Fruit fly (Drosophila melanogaster): ENCODE measurements around the gene Cnep1r2.

The Cnep1r2 gene

DNA sequence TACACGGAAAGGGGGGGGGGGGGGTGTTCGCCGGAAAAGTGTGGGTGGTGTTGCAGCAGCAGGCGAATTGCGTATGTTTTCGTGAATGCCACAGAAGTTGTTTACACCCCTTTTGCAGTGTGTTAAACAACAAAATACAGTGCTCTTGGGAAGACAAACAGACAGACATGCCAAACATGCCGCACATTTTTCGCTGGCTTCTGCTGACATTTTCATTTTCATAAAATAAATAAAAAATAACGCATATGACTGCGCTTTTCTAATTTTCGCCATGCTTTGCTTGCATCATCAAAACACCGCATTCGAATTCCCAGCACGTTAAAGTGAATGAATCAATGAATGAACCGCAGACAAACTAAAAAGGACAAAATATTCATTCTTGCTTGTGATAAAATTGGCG, 13.3 kb downstream of the Cnep1r2 start:
- TF ChIP-seq CG4496 (GFP tag; IDR thresholded peaks at IDR 0.05) (no peak), CG12605 (GFP tag; IDR thresholded peaks at IDR 0.05) (no peak), Pif1A (GFP tag; optimal IDR thresholded peaks at IDR 0.05) (no peak), CG8301 (tag; optimal IDR thresholded peaks at IDR 0.05) (no peak), D1 (tag; optimal IDR thresholded peaks at IDR 0.05) (no peak), gl (tag; optimal IDR thresholded peaks at IDR 0.05) (no peak), CG14655 (GFP tag; optimal IDR thresholded peaks at IDR 0.05) (no peak), CG15710 (tag; optimal IDR thresholded peaks at IDR 0.05) (no peak), fd96Ca (GFP tag; IDR thresholded peaks at IDR 0.05) (no peak), EcR (GFP tag; optimal IDR thresholded peaks at IDR 0.05) (no peak), Pif1B (GFP tag; optimal IDR thresholded peaks at IDR 0.05) (no peak), CG34367 (tag; optimal IDR thresholded peaks at IDR 0.05) (no peak), CG17806 (tag; optimal IDR thresholded peaks at IDR 0.05) (no peak), CG32121 (GFP tag; IDR thresholded peaks at IDR 0.05) (no peak), Snoo (tag; optimal IDR thresholded peaks at IDR 0.05) (no peak), CG10348 (GFP tag; IDR thresholded peaks at IDR 0.05) (no peak), CG8159 (tag; optimal IDR thresholded peaks at IDR 0.05) (no peak)

DNA sequence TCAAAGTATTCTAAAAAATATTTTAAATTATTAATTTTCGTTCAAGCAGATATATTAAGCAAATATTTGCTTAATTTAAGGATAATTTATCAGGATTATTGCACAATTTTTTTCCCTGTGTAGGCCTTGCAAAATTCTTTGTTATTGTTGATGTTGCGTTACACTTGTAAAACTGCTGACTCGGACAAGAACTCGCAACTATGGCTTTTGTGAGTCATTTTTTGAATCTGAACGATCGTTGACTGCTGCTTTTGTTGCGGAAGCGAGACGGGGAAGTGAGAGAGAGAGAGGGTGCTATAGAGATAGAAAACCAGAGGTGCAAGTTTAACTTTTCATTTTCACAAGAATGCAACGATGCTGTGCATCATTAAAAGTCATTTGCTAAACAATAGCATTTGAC, 14.5 kb downstream of the Cnep1r2 start:
- TF ChIP-seq CG8159 (tag; optimal IDR thresholded peaks at IDR 0.05) (peak; percentile 16), CG17806 (tag; optimal IDR thresholded peaks at IDR 0.05) (no peak), Snoo (tag; optimal IDR thresholded peaks at IDR 0.05) (no peak), EcR (GFP tag; optimal IDR thresholded peaks at IDR 0.05) (peak; percentile 48)

DNA sequence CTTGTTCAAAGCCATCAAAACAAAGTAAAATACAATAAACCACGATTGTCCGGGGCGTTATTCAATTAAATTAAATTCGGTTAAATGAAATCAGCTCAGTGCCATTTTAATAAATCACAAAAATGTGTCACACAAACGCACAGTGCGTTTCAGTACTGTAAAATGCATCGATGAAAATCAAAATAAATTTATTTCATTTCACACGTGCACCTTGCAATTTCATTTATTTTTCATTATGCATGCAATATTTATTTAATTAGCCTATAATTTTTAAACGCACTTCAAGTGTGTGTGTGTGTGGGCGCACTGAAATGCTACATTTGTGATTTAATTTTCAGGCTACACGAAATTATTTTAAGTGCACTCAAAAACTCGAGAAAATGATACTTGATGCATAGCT, 16.5 kb downstream of the Cnep1r2 start:
- TF ChIP-seq CG13204 (GFP tag; optimal IDR thresholded peaks at IDR 0.05), result no peak
- no peak for TF ChIP-seq rn (GFP tag; IDR thresholded peaks at IDR 0.05)
- TF ChIP-seq CG4496 (GFP tag; IDR thresholded peaks at IDR 0.05), result no peak
- TF ChIP-seq gl (tag; optimal IDR thresholded peaks at IDR 0.05), result no peak
- TF ChIP-seq CG17806 (tag; optimal IDR thresholded peaks at IDR 0.05), result no peak
- no peak for TF ChIP-seq fd96Ca (GFP tag; IDR thresholded peaks at IDR 0.05)
- TF ChIP-seq CG34367 (tag; optimal IDR thresholded peaks at IDR 0.05), result no peak
- TF ChIP-seq CG8159 (tag; optimal IDR thresholded peaks at IDR 0.05), result no peak
- TF ChIP-seq CG10348 (GFP tag; IDR thresholded peaks at IDR 0.05), result no peak
- TF ChIP-seq Pif1B (GFP tag; optimal IDR thresholded peaks at IDR 0.05), result no peak
- TF ChIP-seq CG12605 (GFP tag; IDR thresholded peaks at IDR 0.05), result no peak
- TF ChIP-seq D1 (tag; optimal IDR thresholded peaks at IDR 0.05), result no peak
- TF ChIP-seq EcR (GFP tag; optimal IDR thresholded peaks at IDR 0.05), result no peak

DNA sequence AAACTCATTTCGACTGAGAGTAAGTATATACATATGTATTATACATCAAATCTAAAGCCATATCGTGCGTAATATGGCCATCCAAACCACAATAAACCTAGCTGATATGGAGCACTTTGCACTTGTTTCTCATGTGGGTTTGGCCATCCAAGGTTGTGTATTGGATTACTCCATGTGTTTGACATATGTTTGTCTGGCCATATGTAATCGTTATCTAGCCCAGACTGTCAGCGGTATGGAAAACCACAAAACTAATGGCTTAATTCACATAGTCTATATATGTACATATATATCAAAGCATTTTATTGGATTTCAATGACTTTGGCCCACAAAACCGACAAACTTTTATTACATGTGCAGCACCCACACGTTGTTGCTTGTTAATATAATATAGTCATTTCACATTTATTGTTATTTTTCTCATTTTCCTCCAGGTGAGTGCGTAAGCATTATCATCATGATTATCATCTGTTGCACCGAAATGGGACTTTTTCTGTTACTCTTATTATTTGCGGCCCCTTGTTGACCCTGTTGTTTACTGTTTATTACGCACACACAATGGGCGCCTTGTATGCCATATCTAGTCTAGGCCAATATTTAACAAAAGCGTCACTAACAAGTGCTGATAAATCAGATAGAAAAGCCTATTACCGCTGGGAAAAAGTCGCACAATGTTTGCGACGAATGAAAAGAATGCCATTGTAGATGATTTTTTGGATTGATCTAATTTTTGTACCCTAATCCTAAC, 18.7 kb downstream of the Cnep1r2 start:
- TF ChIP-seq CG10348 (GFP tag; IDR thresholded peaks at IDR 0.05) (no peak), EcR (GFP tag; optimal IDR thresholded peaks at IDR 0.05) (no peak), CG32121 (GFP tag; IDR thresholded peaks at IDR 0.05) (peak; percentile 15; the same call in 1 of the 2 replicates), gl (tag; optimal IDR thresholded peaks at IDR 0.05) (peak; percentile 71), Pif1A (GFP tag; optimal IDR thresholded peaks at IDR 0.05) (peak; percentile 71), Ets98B (GFP tag; IDR thresholded peaks at IDR 0.05) (peak; percentile 50), CG12605 (GFP tag; IDR thresholded peaks at IDR 0.05) (no peak), CG17806 (tag; optimal IDR thresholded peaks at IDR 0.05) (peak; percentile 16), CG34367 (tag; optimal IDR thresholded peaks at IDR 0.05) (peak; percentile 43), CG8301 (tag; optimal IDR thresholded peaks at IDR 0.05) (no peak), CG4496 (GFP tag; IDR thresholded peaks at IDR 0.05) (peak; percentile 48; the same call in 1 of the 3 replicates), rn (GFP tag; IDR thresholded peaks at IDR 0.05) (no peak), Snoo (tag; optimal IDR thresholded peaks at IDR 0.05) (peak; percentile 36), CG15710 (tag; optimal IDR thresholded peaks at IDR 0.05) (peak; percentile 26), CG8159 (tag; optimal IDR thresholded peaks at IDR 0.05) (peak; percentile 22), CG14655 (GFP tag; optimal IDR thresholded peaks at IDR 0.05) (peak; percentile 44), D1 (tag; optimal IDR thresholded peaks at IDR 0.05) (no peak), fd96Ca (GFP tag; IDR thresholded peaks at IDR 0.05) (0 out of 3 replicates have a peak, but pooled peaks have one; percentile 40), Pif1B (GFP tag; optimal IDR thresholded peaks at IDR 0.05) (peak; percentile 71), CG13204 (GFP tag; optimal IDR thresholded peaks at IDR 0.05) (peak; percentile 20), CG9948 (tag; optimal IDR thresholded peaks at IDR 0.05) (no peak)

DNA sequence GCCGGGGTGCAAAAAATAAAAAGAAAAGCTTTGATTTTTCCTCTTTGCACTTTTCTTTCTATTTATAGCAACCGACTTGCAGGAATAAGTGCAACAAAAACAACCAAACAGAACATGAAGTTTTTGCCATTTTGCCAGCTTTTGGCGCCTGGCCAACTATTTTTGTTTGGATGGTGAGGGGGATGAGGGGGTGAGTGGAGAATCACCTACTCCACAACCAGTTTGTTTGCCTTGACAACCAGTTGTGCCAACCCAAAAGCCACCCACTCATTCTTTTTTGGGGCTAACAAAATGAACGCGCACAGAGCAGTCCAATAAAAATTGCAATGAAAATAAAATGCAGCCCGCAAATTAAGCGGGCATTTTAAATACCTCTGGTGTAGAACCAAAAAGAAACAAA, 19.4 kb downstream of the Cnep1r2 start:
- TF ChIP-seq CG12605 (GFP tag; IDR thresholded peaks at IDR 0.05), result peak; percentile 16; the same call in 1 of the 2 replicates
- no peak for TF ChIP-seq CG8301 (tag; optimal IDR thresholded peaks at IDR 0.05)
- TF ChIP-seq CG32121 (GFP tag; IDR thresholded peaks at IDR 0.05), result peak; percentile 39; the same call in 1 of the 2 replicates
- 0 out of 3 replicates have a peak, but pooled peaks have one; percentile 7 for TF ChIP-seq CG4496 (GFP tag; IDR thresholded peaks at IDR 0.05)
- TF ChIP-seq Ets98B (GFP tag; IDR thresholded peaks at IDR 0.05), result peak; percentile 5; the same call in 1 of the 2 replicates
- no peak for TF ChIP-seq CG10348 (GFP tag; IDR thresholded peaks at IDR 0.05)

DNA sequence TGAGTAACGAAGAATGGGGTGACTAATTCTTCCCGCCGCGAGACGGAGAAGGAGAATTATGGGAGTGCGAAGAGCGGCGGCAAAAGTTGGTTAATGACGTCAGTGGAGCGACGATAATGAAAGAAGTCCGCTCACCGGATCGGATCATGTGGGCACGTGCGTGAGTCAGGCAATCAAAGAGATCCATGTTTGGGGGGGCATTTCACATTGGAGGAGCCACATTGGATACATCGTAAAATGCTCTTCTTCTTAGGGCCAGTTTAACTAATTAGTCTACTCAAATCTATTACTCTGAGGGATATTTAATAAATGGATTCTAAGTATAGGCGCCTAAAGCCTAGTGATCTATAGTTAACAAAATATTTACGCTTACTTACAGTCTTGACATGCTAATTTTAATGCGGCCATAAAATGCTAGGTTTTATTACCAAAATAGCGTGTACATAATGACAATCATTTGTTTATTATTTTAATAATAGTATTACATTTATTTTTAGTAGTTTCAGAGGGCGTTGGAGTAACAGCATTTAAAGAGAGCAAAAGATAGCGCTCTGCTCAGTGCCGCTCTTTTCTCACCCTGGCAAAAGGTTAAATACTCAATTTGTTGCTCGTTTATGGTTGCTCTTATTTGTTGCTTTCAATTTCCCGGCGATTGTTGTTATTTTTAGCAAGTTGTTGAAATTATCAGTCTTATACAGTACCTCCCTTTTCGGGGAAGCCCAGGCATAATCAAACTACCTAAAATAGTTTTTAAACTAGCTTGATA, 20.6 kb downstream of the Cnep1r2 start:
- TF ChIP-seq CG15710 (tag; optimal IDR thresholded peaks at IDR 0.05) (no peak), CG4496 (GFP tag; IDR thresholded peaks at IDR 0.05) (no peak), D1 (tag; optimal IDR thresholded peaks at IDR 0.05) (no peak), rn (GFP tag; IDR thresholded peaks at IDR 0.05) (no peak), Ets98B (GFP tag; IDR thresholded peaks at IDR 0.05) (no peak), CG10348 (GFP tag; IDR thresholded peaks at IDR 0.05) (no peak), Snoo (tag; optimal IDR thresholded peaks at IDR 0.05) (no peak), CG14655 (GFP tag; optimal IDR thresholded peaks at IDR 0.05) (no peak), Pif1A (GFP tag; optimal IDR thresholded peaks at IDR 0.05) (no peak), CG8301 (tag; optimal IDR thresholded peaks at IDR 0.05) (no peak), CG32121 (GFP tag; IDR thresholded peaks at IDR 0.05) (no peak), CG12605 (GFP tag; IDR thresholded peaks at IDR 0.05) (no peak)

Data from whole organism, pupa.